Worm (Caenorhabditis elegans) whole organism, young adult: ENCODE measurements around the gene srab-9.

Experiments used
- F22D6.2 ChIP-seq: sonication (generic microtip); optimal IDR thresholded peaks from 2 replicates; lab custom pipeline; 2016; ENCODE audit warnings: mild to moderate bottlenecking, missing genetic modification characterization, missing compliant biosample characterization
- T07F8.4 ChIP-seq: sonication (generic microtip); optimal IDR thresholded peaks from 2 replicates; lab custom pipeline; 2016; ENCODE audit warnings: mild to moderate bottlenecking, missing genetic modification characterization, moderate library complexity, missing compliant biosample characterization
- bed-2 ChIP-seq: fragments of 200-800 bp; sonication (Bioruptor generic); IDR thresholded peaks from 2 replicates; pipeline ENCODE4 v1.3.6; 2022; ENCODE audit warnings: missing genetic modification reagents, missing genetic modification characterization, missing compliant biosample characterization
- ccch-3 ChIP-seq: fragments of 200-800 bp; sonication (Bioruptor generic); optimal IDR thresholded peaks from 2 replicates; lab custom pipeline; 2018; ENCODE audit warnings: mild to moderate bottlenecking, missing genetic modification characterization, missing compliant biosample characterization
- ceh-79 ChIP-seq: sonication (generic microtip); optimal IDR thresholded peaks from 2 replicates; lab custom pipeline; 2017; ENCODE audit warnings: mild to moderate bottlenecking, missing genetic modification characterization, missing compliant biosample characterization
- die-1 ChIP-seq: sonication (generic microtip); optimal IDR thresholded peaks from 2 replicates; lab custom pipeline; 2016; ENCODE audit warnings: missing genotype, mild to moderate bottlenecking, missing genetic modification characterization, missing compliant biosample characterization
- gei-17 ChIP-seq: fragments of 200-800 bp; sonication (Bioruptor generic); optimal IDR thresholded peaks from 2 replicates; lab custom pipeline; 2018; ENCODE audit warnings: mild to moderate bottlenecking, missing genetic modification characterization, missing compliant biosample characterization
- rcor-1 ChIP-seq: fragments of 200-800 bp; sonication (Bioruptor generic); IDR thresholded peaks from 2 replicates; pipeline ENCODE4 v1.3.6; 2022; ENCODE audit warnings: missing genetic modification reagents, missing genetic modification characterization, missing compliant biosample characterization
- sptf-2 ChIP-seq: fragments of 200-800 bp; sonication (Bioruptor generic); optimal IDR thresholded peaks from 2 replicates; lab custom pipeline; 2018; ENCODE audit warnings: mild to moderate bottlenecking, missing genetic modification characterization, missing compliant biosample characterization

DNA sequence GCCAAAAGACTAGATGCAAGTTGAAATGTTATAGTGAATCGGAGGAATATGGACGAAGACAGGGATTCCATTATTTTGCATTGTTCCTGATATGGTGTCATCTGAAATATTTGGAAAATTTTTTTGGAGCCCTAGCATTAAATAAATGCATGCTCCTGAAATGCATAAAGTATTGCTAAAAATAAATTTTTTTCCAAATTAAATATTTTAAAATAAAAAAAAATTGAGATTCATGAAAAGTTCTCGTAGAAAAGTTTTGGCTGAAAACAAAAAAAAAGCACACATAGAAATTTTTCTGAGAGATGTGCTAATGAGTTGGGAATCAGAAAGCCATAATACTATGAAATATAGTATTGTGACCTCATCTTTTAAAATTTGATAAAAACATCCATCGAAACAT, 14.0 kb upstream of the srab-9 start, which contains the start of gene srab-7:
- TF ChIP-seq gei-17 (GFP tag; lab: Kevin White, UChicago) (no peak), T07F8.4 (tag; lab: Kevin White, UChicago) (no peak), sptf-2 (no peak), die-1 (tag; lab: Kevin White, UChicago) (no peak), ceh-79 (tag; lab: Kevin White, UChicago) (no peak), ccch-3 (no peak), F22D6.2 (tag; lab: Kevin White, UChicago) (no peak), bed-2 (GFP tag; lab: Robert Waterston, UW) (no peak), rcor-1 (GFP tag; lab: Robert Waterston, UW) (no peak)
